Fruit fly (Drosophila melanogaster) whole organism, pupa: Measurements from ENCODE around the gene CG13065.

Experiments used
- CG10348 ChIP-seq: fragments of 200-800 bp; sonication (Bioruptor generic); IDR thresholded peaks from 2 replicates; pipeline ENCODE4 v1.3.6; 2022; ENCODE audit warnings: missing biosample characterization, missing genetic modification characterization
- CG14655 ChIP-seq: fragments of 200-800 bp; sonication (Bioruptor generic); optimal IDR thresholded peaks from 3 replicates; lab custom pipeline; 2017; ENCODE audit warnings: mild to moderate bottlenecking, missing biosample characterization, missing genetic modification reagents, missing genetic modification characterization
- CG15710 ChIP-seq: fragments of 200-800 bp; sonication (Bioruptor generic); optimal IDR thresholded peaks from 2 replicates; lab custom pipeline; 2018; ENCODE audit warnings: missing biosample characterization, mild to moderate bottlenecking, missing genetic modification characterization, moderate library complexity
- CG17806 ChIP-seq: fragments of 200-800 bp; sonication (Bioruptor generic); optimal IDR thresholded peaks from 2 replicates; lab custom pipeline; 2018; ENCODE audit warnings: missing biosample characterization, mild to moderate bottlenecking, missing genetic modification characterization, moderate library complexity
- CG34367 ChIP-seq: fragments of 200-800 bp; sonication (Bioruptor generic); optimal IDR thresholded peaks from 2 replicates; lab custom pipeline; 2018; ENCODE audit warnings: missing biosample characterization, mild to moderate bottlenecking, missing genetic modification characterization
- CG4496 ChIP-seq: fragments of 200-800 bp; sonication (Bioruptor generic); IDR thresholded peaks from 3 replicates; pipeline ENCODE4 v1.3.6; 2022; ENCODE audit warnings: missing biosample characterization, missing genetic modification characterization
- CG8301 ChIP-seq: fragments of 200-800 bp; sonication (Bioruptor generic); optimal IDR thresholded peaks from 2 replicates; lab custom pipeline; 2018; ENCODE audit warnings: missing biosample characterization, mild to moderate bottlenecking, missing genetic modification characterization
- CG9948 ChIP-seq: fragments of 200-800 bp; sonication (Bioruptor generic); optimal IDR thresholded peaks from 2 replicates; lab custom pipeline; 2018; ENCODE audit warnings: missing biosample characterization, mild to moderate bottlenecking, missing genetic modification characterization, moderate library complexity
- EcR ChIP-seq: fragments of 200-800 bp; sonication (Bioruptor generic); optimal IDR thresholded peaks from 3 replicates; lab custom pipeline; 2019; ENCODE audit warnings: missing biosample characterization, missing genetic modification characterization, mild to moderate bottlenecking, moderate library complexity, missing genetic modification reagents
- Snoo ChIP-seq: fragments of 200-800 bp; sonication (Bioruptor generic); optimal IDR thresholded peaks from 3 replicates; lab custom pipeline; 2017; ENCODE audit warnings: missing biosample characterization, mild to moderate bottlenecking, missing genetic modification characterization, inconsistent platforms
- fd96Ca ChIP-seq: fragments of 200-800 bp; sonication (Bioruptor generic); IDR thresholded peaks from 3 replicates; pipeline ENCODE4 v1.3.6; 2022; ENCODE audit warnings: missing biosample characterization, missing genetic modification characterization
- gl ChIP-seq: fragments of 200-800 bp; sonication (Bioruptor generic); optimal IDR thresholded peaks from 2 replicates; lab custom pipeline; 2018; ENCODE audit warnings: missing biosample characterization, mild to moderate bottlenecking, missing genetic modification characterization
- rn ChIP-seq: fragments of 200-800 bp; sonication (Bioruptor generic); IDR thresholded peaks from 2 replicates; pipeline ENCODE4 v1.3.6; 2022; ENCODE audit warnings: missing biosample characterization, missing genetic modification characterization

DNA sequence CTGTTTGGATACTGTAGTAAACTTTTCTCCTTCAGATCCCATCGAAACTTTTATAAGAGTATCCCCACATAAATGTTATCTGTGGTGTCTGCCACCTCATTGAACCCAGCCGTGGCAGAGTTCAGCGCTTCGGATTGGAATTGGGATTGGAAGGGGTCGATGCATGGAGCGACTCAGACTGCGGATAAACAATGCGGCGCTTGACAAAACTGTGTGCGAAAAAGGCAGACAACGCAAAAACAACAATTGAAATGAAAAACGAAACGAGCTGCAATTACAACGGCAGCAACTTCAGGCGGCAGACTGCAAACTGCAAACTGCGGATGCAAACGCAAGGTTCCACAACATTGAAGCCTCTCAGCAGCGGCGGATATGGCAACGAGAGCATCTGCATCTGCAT is 36.8 kb downstream of the CG13065 start, which contains the start of gene CG13062:
- TF ChIP-seq CG15710 (tag; lab: Kevin White, UChicago), result no peak
- TF ChIP-seq rn (GFP tag; lab: Robert Waterston, UW), result no peak
- TF ChIP-seq fd96Ca, result no peak
- no peak for TF ChIP-seq gl (tag; lab: Kevin White, UChicago)
- no peak for TF ChIP-seq CG4496
- no peak for TF ChIP-seq CG8301 (tag; lab: Kevin White, UChicago)
- no peak for TF ChIP-seq Snoo
- no peak for TF ChIP-seq CG9948 (tag; lab: Kevin White, UChicago)
- TF ChIP-seq EcR (GFP tag; lab: Kevin White, UChicago), result no peak
- TF ChIP-seq CG34367, result no peak
- TF ChIP-seq CG17806 (tag; lab: Kevin White, UChicago), result no peak
- TF ChIP-seq CG10348 (GFP tag; lab: Robert Waterston, UW), result no peak
- no peak for TF ChIP-seq CG14655 (GFP tag; lab: Kevin White, UChicago)
